Fruit fly (Drosophila melanogaster) whole organism, embryonic: ENCODE measurements around the gene CG6126.

Experiments used
- Ada2b ChIP-seq: fragments of 200-800 bp; sonication (Bioruptor generic); IDR thresholded peaks from 2 replicates; pipeline ENCODE4 v1.3.6; 2022; ENCODE audit warnings: missing biosample characterization, missing genetic modification characterization
- Adf1 ChIP-seq: fragments of 200-800 bp; sonication (Bioruptor generic); IDR thresholded peaks from 2 replicates; pipeline ENCODE4 v1.3.6; 2022; ENCODE audit warnings: missing biosample characterization, missing genetic modification characterization
- Aef1 ChIP-seq: fragments of 200-800 bp; sonication (Bioruptor generic); IDR thresholded peaks from 3 replicates; pipeline ENCODE4 v1.3.6; 2022; ENCODE audit warnings: missing biosample characterization, missing genetic modification characterization
- CG10267 ChIP-seq: fragments of 200-800 bp; sonication (Bioruptor generic); optimal IDR thresholded peaks from 2 replicates; lab custom pipeline; 2018; ENCODE audit warnings: missing biosample characterization, mild to moderate bottlenecking, missing genetic modification characterization, moderate library complexity
- CG10366 ChIP-seq: fragments of 200-800 bp; sonication (Bioruptor generic); IDR thresholded peaks from 2 replicates; pipeline ENCODE4 v1.3.6; 2022; ENCODE audit warnings: missing biosample characterization, missing genetic modification characterization
- CG11398 ChIP-seq: fragments of 200-800 bp; sonication (Bioruptor generic); optimal IDR thresholded peaks from 2 replicates; lab custom pipeline; 2016; ENCODE audit warnings: missing biosample characterization, missing genetic modification characterization
- CG12219 ChIP-seq: fragments of 200-800 bp; sonication (Bioruptor generic); optimal IDR thresholded peaks from 3 replicates; lab custom pipeline; 2018; ENCODE audit warnings: missing biosample characterization, mild to moderate bottlenecking, missing genetic modification characterization
- CG12744 ChIP-seq: fragments of 200-800 bp; sonication (Bioruptor generic); optimal IDR thresholded peaks from 2 replicates; lab custom pipeline; 2016; ENCODE audit warnings: missing biosample characterization, missing genetic modification characterization
- CG13624 ChIP-seq: fragments of 200-800 bp; sonication (Bioruptor generic); optimal IDR thresholded peaks from 2 replicates; lab custom pipeline; 2016; ENCODE audit warnings: missing biosample characterization, missing genetic modification characterization
- CG14965 ChIP-seq: fragments of 200-800 bp; sonication (Bioruptor generic); optimal IDR thresholded peaks from 2 replicates; lab custom pipeline; 2016; ENCODE audit warnings: missing biosample characterization, missing genetic modification characterization, borderline replicate concordance
- CG1603 ChIP-seq: fragments of 200-800 bp; sonication (Bioruptor generic); optimal IDR thresholded peaks from 2 replicates; lab custom pipeline; 2019; ENCODE audit warnings: missing biosample characterization, mild to moderate bottlenecking, missing genetic modification characterization, moderate library complexity
- CG17385 ChIP-seq: fragments of 200-800 bp; sonication (Bioruptor generic); optimal IDR thresholded peaks from 3 replicates; lab custom pipeline; 2018; ENCODE audit warnings: missing biosample characterization, mild to moderate bottlenecking, missing genetic modification characterization
- CG17568 ChIP-seq: fragments of 200-800 bp; sonication (Bioruptor generic); optimal IDR thresholded peaks from 2 replicates; lab custom pipeline; 2018; ENCODE audit warnings: missing biosample characterization, mild to moderate bottlenecking, missing genetic modification characterization, moderate library complexity
- CG2120 ChIP-seq: fragments of 200-800 bp; sonication (Bioruptor generic); optimal IDR thresholded peaks from 3 replicates; lab custom pipeline; 2016; ENCODE audit warnings: missing biosample characterization, missing genetic modification characterization
- CG4282 ChIP-seq: fragments of 200-800 bp; sonication (Bioruptor generic); optimal IDR thresholded peaks from 2 replicates; lab custom pipeline; 2016; ENCODE audit warnings: missing biosample characterization, missing genetic modification characterization
- CG7786 ChIP-seq: fragments of 200-800 bp; sonication (Bioruptor generic); optimal IDR thresholded peaks from 2 replicates; lab custom pipeline; 2016; ENCODE audit warnings: missing biosample characterization, missing genetic modification characterization
- CG8281 ChIP-seq: fragments of 200-800 bp; sonication (Bioruptor generic); optimal IDR thresholded peaks from 2 replicates; lab custom pipeline; 2018; ENCODE audit warnings: missing biosample characterization, mild to moderate bottlenecking, missing genetic modification characterization, moderate library complexity
- CG8290 ChIP-seq, 3 experiments: fragments of 200-800 bp; sonication (Bioruptor generic); optimal IDR thresholded peaks; 2 replicates each; lab custom pipeline; 2016 to 2019; ENCODE audit warnings: missing biosample characterization in 3 of 3, missing genetic modification characterization in 3 of 3, mild to moderate bottlenecking in 2 of 3, moderate library complexity in 1 of 3
- CG9797 ChIP-seq: fragments of 200-800 bp; sonication (Bioruptor generic); optimal IDR thresholded peaks from 3 replicates; lab custom pipeline; 2018; ENCODE audit warnings: missing biosample characterization, mild to moderate bottlenecking, missing genetic modification characterization
- Dll ChIP-seq: fragments of 200-800 bp; sonication (Bioruptor generic); IDR thresholded peaks from 4 replicates; pipeline ENCODE4 v1.3.6; 2022; ENCODE audit warnings: missing biosample characterization, missing genetic modification characterization; ENCODE audit not compliant: partially characterized antibody
- Fer1 ChIP-seq: fragments of 200-800 bp; sonication (Bioruptor generic); optimal IDR thresholded peaks from 2 replicates; lab custom pipeline; 2017; ENCODE audit warnings: missing biosample characterization, mild to moderate bottlenecking, missing genetic modification characterization
- Fer3 ChIP-seq: fragments of 200-800 bp; sonication (Bioruptor generic); optimal IDR thresholded peaks from 2 replicates; lab custom pipeline; 2018; ENCODE audit warnings: missing biosample characterization, mild to moderate bottlenecking, missing genetic modification characterization, moderate library complexity
- Hey ChIP-seq: fragments of 200-800 bp; sonication (Bioruptor generic); optimal IDR thresholded peaks from 3 replicates; lab custom pipeline; 2018; ENCODE audit warnings: missing biosample characterization, mild to moderate bottlenecking, missing genetic modification characterization
- MTF-1 ChIP-seq: fragments of 200-800 bp; sonication (Bioruptor generic); optimal IDR thresholded peaks from 2 replicates; lab custom pipeline; 2018; ENCODE audit warnings: missing biosample characterization, mild to moderate bottlenecking, missing genetic modification characterization, borderline replicate concordance
- Mrtf ChIP-seq: fragments of 200-800 bp; sonication (Bioruptor generic); IDR thresholded peaks from 3 replicates; pipeline ENCODE4 v1.3.6; 2022; ENCODE audit warnings: missing biosample characterization, missing genetic modification characterization
- Pdp1 ChIP-seq, 2 experiments: fragments of 200-800 bp; sonication (Bioruptor generic); optimal IDR thresholded peaks; 3 replicates each; lab custom pipeline; 2016; ENCODE audit warnings: missing biosample characterization in 2 of 2, missing genetic modification characterization in 2 of 2, mild to moderate bottlenecking in 1 of 2, moderate library complexity in 1 of 2
- Rx ChIP-seq: fragments of 200-800 bp; sonication (Bioruptor generic); IDR thresholded peaks from 2 replicates; pipeline ENCODE4 v1.3.6; 2022; ENCODE audit warnings: missing biosample characterization, missing genetic modification characterization
- ase ChIP-seq: fragments of 200-800 bp; sonication (Bioruptor generic); IDR thresholded peaks from 3 replicates; pipeline ENCODE4 v1.3.6; 2022; ENCODE audit warnings: missing biosample characterization, missing genetic modification characterization
- bcd ChIP-seq: fragments of 200-800 bp; sonication (Bioruptor generic); optimal IDR thresholded peaks from 2 replicates; lab custom pipeline; 2017; ENCODE audit warnings: missing biosample characterization, mild to moderate bottlenecking, missing genetic modification characterization
- cato ChIP-seq: fragments of 200-800 bp; sonication (Bioruptor generic); optimal IDR thresholded peaks from 2 replicates; lab custom pipeline; 2016; ENCODE audit warnings: missing biosample characterization, missing genetic modification characterization, borderline replicate concordance
- crp ChIP-seq, 2 experiments: fragments of 200-800 bp; sonication (Bioruptor generic); optimal IDR thresholded peaks; 2 replicates in 1 of 2; 3 replicates in 1 of 2; lab custom pipeline; 2017; ENCODE audit warnings: missing biosample characterization in 2 of 2, missing genetic modification characterization in 2 of 2, mild to moderate bottlenecking in 1 of 2, moderate library complexity in 1 of 2
- ems ChIP-seq: fragments of 200-800 bp; sonication (Bioruptor generic); optimal IDR thresholded peaks from 3 replicates; lab custom pipeline; 2016; ENCODE audit warnings: missing biosample characterization, missing genetic modification characterization
- gcm ChIP-seq: fragments of 200-800 bp; sonication (Bioruptor generic); optimal IDR thresholded peaks from 2 replicates; lab custom pipeline; 2019; ENCODE audit warnings: missing biosample characterization, mild to moderate bottlenecking, missing genetic modification characterization, moderate library complexity
- gsb ChIP-seq: fragments of 200-800 bp; sonication (Bioruptor generic); IDR thresholded peaks from 2 replicates; pipeline ENCODE4 v1.3.6; 2022; ENCODE audit warnings: missing biosample characterization, missing genetic modification characterization
- hkb ChIP-seq, 2 experiments: fragments of 200-800 bp in 1 of 2; fragments of >200 bp in 1 of 2; sonication (Bioruptor generic) in 1 of 2; IDR thresholded peaks in 1 of 2; optimal IDR thresholded peaks in 1 of 2; 2 replicates each; pipeline versions ENCODE4 v1.3.6 to Lab custom; 2017 to 2022; ENCODE audit warnings: missing biosample characterization in 1 of 2, missing genetic modification characterization in 1 of 2
- kay ChIP-seq: fragments of 200-800 bp; sonication (Bioruptor generic); optimal IDR thresholded peaks from 2 replicates; lab custom pipeline; 2016; ENCODE audit warnings: missing biosample characterization, missing genetic modification characterization
- lab ChIP-seq: fragments of 200-800 bp; sonication (Bioruptor generic); optimal IDR thresholded peaks from 3 replicates; lab custom pipeline; 2017; ENCODE audit warnings: missing biosample characterization, missing genetic modification characterization, mild to moderate bottlenecking, moderate library complexity, missing genetic modification reagents
- nerfin-1 ChIP-seq: fragments of 200-800 bp; sonication (Bioruptor generic); optimal IDR thresholded peaks from 3 replicates; lab custom pipeline; 2019; ENCODE audit warnings: missing biosample characterization, mild to moderate bottlenecking, missing genetic modification characterization, moderate library complexity
- onecut ChIP-seq: fragments of 200-800 bp; sonication (Bioruptor generic); IDR thresholded peaks from 2 replicates; pipeline ENCODE4 v1.3.6; 2022; ENCODE audit warnings: missing biosample characterization, missing genetic modification characterization
- otp ChIP-seq: fragments of 200-800 bp; sonication (Bioruptor generic); IDR thresholded peaks from 3 replicates; pipeline ENCODE4, ENCODE4 v1.3.6; 2022; ENCODE audit warnings: missing biosample characterization, missing genetic modification characterization
- p53 ChIP-seq: fragments of 200-800 bp; sonication (Bioruptor generic); optimal IDR thresholded peaks from 2 replicates; lab custom pipeline; 2016; ENCODE audit warnings: missing biosample characterization, missing genetic modification characterization
- pb ChIP-seq: fragments of 200-800 bp; sonication (Bioruptor generic); optimal IDR thresholded peaks from 3 replicates; lab custom pipeline; 2016; ENCODE audit warnings: missing biosample characterization, missing genetic modification characterization
- schlank ChIP-seq: fragments of 200-800 bp; sonication (Bioruptor generic); optimal IDR thresholded peaks from 2 replicates; lab custom pipeline; 2018; ENCODE audit warnings: missing biosample characterization, mild to moderate bottlenecking, missing genetic modification characterization
- scrt ChIP-seq: fragments of 200-800 bp; sonication (Bioruptor generic); optimal IDR thresholded peaks from 2 replicates; lab custom pipeline; 2018; ENCODE audit warnings: missing biosample characterization, mild to moderate bottlenecking, missing genetic modification characterization, moderate library complexity
- sima ChIP-seq: fragments of 200-800 bp; sonication (Bioruptor generic); optimal IDR thresholded peaks from 2 replicates; lab custom pipeline; 2016; ENCODE audit warnings: missing biosample characterization, missing genetic modification characterization
- tap ChIP-seq: fragments of 200-800 bp; optimal IDR thresholded peaks from 3 replicates; lab custom pipeline; 2019; ENCODE audit warnings: missing biosample characterization, mild to moderate bottlenecking, missing genetic modification characterization, moderate library complexity

Gene CG6126

DNA sequence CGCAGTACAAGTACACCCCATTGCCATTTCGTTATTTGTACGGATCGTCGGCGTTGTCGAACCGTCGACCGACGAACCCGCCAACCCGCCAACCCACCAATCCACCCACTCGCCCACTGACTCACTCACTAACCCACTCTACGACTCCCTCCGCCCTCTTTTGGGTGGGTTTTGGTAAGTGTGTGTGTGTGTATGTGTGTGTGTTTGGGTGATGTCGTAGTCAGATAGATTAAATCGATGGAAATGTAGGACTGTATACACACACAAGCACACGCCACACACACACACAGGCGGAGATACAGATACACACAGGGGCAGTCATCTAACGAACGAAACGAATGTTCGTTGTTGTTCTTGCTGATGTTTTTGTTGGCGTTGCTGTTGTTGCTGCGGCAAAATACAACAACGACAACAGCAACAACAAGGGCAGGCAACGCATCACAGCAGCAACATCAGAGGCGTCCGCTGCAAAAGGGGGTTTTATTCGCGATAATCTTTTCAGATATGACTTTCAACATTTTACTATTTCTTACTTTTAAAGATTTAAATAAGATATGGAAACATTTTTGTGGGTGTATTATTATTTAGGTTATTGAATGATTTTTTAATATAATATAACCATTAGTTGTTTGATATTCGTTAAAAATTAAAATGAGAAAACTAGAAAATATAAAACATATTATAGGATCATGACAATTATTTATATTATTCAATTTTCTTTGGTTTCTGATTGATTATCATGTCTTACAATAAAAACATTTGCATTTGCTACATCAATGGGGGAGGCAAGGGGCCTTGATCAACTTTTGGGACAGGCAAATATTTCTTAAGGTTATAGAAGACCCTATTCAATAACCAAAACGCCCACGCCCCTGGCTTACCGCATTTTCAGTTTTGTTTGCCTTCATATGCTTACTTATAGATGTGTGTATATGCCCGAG lies 18.7 kb upstream of the CG6126 start (continued):
- TF ChIP-seq CG1603 (tag; lab: Kevin White, UChicago) (peak; percentile 19), CG10267 (tag; lab: Kevin White, UChicago) (peak; percentile 86), MTF-1 (GFP tag; lab: Kevin White, UChicago) (no peak), CG8290 (GFP tag; optimal IDR thresholded peaks at IDR 0.05; lab: Kevin White, UChicago) (peak; percentile 44), CG8290 (tag; optimal IDR thresholded peaks at IDR 0.05; lab: Kevin White, UChicago) (peak in 1 of 2 experiments; percentile 64), CG2120 (peak; percentile 63), CG11398 (GFP tag; lab: Kevin White, UChicago) (no peak), ase (peak; percentile 51; the same call in 1 of the 3 replicates), Mrtf (peak; percentile 71), CG12744 (GFP tag; lab: Kevin White, UChicago) (no peak), CG9797 (GFP tag; lab: Kevin White, UChicago) (peak; percentile 1), CG13624 (GFP tag; lab: Kevin White, UChicago) (no peak), nerfin-1 (tag; lab: Kevin White, UChicago) (peak; percentile 92), lab (peak; percentile 85), hkb (optimal IDR thresholded peaks at IDR 0.05; lab: Kevin White, UChicago) (no peak), hkb (GFP tag; IDR thresholded peaks at IDR 0.05; lab: Robert Waterston, UW) (no peak), CG14965 (no peak), Fer3 (tag; lab: Kevin White, UChicago) (peak; percentile 67), Ada2b (0 out of 2 replicates have a peak, but pooled peaks have one; percentile 6), sima (GFP tag; lab: Kevin White, UChicago) (peak; percentile 44), gcm (GFP tag; lab: Kevin White, UChicago) (peak; percentile 88), Hey (tag; lab: Kevin White, UChicago) (no peak), otp (no peak), Rx (GFP tag; lab: Robert Waterston, UW) (peak; percentile 64), CG10366 (GFP tag; lab: Robert Waterston, UW) (peak; percentile 71), bcd (GFP tag; lab: Kevin White, UChicago) (peak; percentile 96), CG17385 (GFP tag; lab: Kevin White, UChicago) (peak; percentile 91), CG4282 (GFP tag; lab: Kevin White, UChicago) (no peak), onecut (GFP tag; lab: Robert Waterston, UW) (peak; percentile 92), crp (GFP tag; optimal IDR thresholded peaks at IDR 0.05; lab: Kevin White, UChicago) (peak in 1 of 2 experiments; percentile 49), kay (GFP tag; lab: Kevin White, UChicago) (peak; percentile 88), gsb (peak; percentile 55), Adf1 (peak; percentile 60), CG12219 (peak; percentile 1), schlank (no peak), Pdp1 (GFP tag; optimal IDR thresholded peaks at IDR 0.05; lab: Kevin White, UChicago) (peak in 1 of 2 experiments; percentile 55), Dll (GFP tag; lab: Robert Waterston, UW) (no peak), CG8281 (tag; lab: Kevin White, UChicago) (peak; percentile 80), pb (GFP tag; lab: Kevin White, UChicago) (peak; percentile 53), cato (peak; percentile 92), CG17568 (GFP tag; lab: Kevin White, UChicago) (peak; percentile 43), ems (GFP tag; lab: Kevin White, UChicago) (peak; percentile 61), Aef1 (GFP tag; lab: Robert Waterston, UW) (peak; percentile 94), Fer1 (GFP tag; lab: Kevin White, UChicago) (peak; percentile 86), tap (tag; lab: Kevin White, UChicago) (peak; percentile 86), CG7786 (GFP tag; lab: Kevin White, UChicago) (no peak), scrt (peak; percentile 70), p53 (GFP tag; lab: Kevin White, UChicago) (no peak)
